Fruit fly (Drosophila melanogaster) ovary, adult (tissue): ENCODE results near the gene mamo.

Source experiments
- CG17801 ChIP-seq: fragments of 200-800 bp; optimal IDR thresholded peaks from 2 replicates; lab custom pipeline; 2019; ENCODE audit warnings: missing biosample characterization, mild to moderate bottlenecking, missing genetic modification characterization, moderate library complexity; ENCODE audit not compliant: partially characterized antibody

The mamo gene

dm6 chrX:13988861-13989260, 1.5 kb downstream of the mamo start:
- peak; percentile 98 for TF ChIP-seq CG17801 (GFP tag; lab: Kevin White, UChicago)

- TF ChIP-seq CG17801 (GFP tag; lab: Kevin White, UChicago) = peak; percentile 88
Measured at dm6 chrX:13986496-13986895, 3.8 kb downstream of the mamo start.

dm6 chrX:13983057-13983456, 7.3 kb downstream of the mamo start:
- no peak for TF ChIP-seq CG17801 (GFP tag; lab: Kevin White, UChicago)

- no peak for TF ChIP-seq CG17801 (GFP tag; lab: Kevin White, UChicago)
Measured at dm6 chrX:13980271-13980670, 10.1 kb downstream of the mamo start.

dm6 chrX:13972402-13972994, 17.8 kb downstream of the mamo start:
- peak; percentile 92 for TF ChIP-seq CG17801 (GFP tag; lab: Kevin White, UChicago)

dm6 chrX:13964822-13965221, 25.5 kb downstream of the mamo start:
- peak; percentile 65 for TF ChIP-seq CG17801 (GFP tag; lab: Kevin White, UChicago)

dm6 chrX:13954936-13955335, 35.4 kb downstream of the mamo start, which contains the start of gene CG11068:
Gene CG11068 (plus strand): TSS chrX:13955236.
- TF ChIP-seq CG17801 (GFP tag; lab: Kevin White, UChicago) = no peak

- TF ChIP-seq CG17801 (GFP tag; lab: Kevin White, UChicago) = no peak
Measured at dm6 chrX:13954286-13954685, 36.0 kb downstream of the mamo start.

dm6 chrX:13951403-13951802, 38.9 kb downstream of the mamo start:
- TF ChIP-seq CG17801 (GFP tag; lab: Kevin White, UChicago) = no peak

dm6 chrX:13948805-13949361, 41.4 kb downstream of the mamo start:
- TF ChIP-seq CG17801 (GFP tag; lab: Kevin White, UChicago) = no peak

- no peak for TF ChIP-seq CG17801 (GFP tag; lab: Kevin White, UChicago)
Measured at dm6 chrX:13948131-13948804, 42.1 kb downstream of the mamo start.

- no peak for TF ChIP-seq CG17801 (GFP tag; lab: Kevin White, UChicago)
Measured at dm6 chrX:13936203-13936602, 54.1 kb downstream of the mamo start.

dm6 chrX:13935563-13935962, 54.8 kb downstream of the mamo start:
- no peak for TF ChIP-seq CG17801 (GFP tag; lab: Kevin White, UChicago)

dm6 chrX:13934380-13934779, 55.9 kb downstream of the mamo start:
- TF ChIP-seq CG17801 (GFP tag; lab: Kevin White, UChicago) = no peak

dm6 chrX:13933802-13934201, 56.5 kb downstream of the mamo start:
- peak; percentile 53 for TF ChIP-seq CG17801 (GFP tag; lab: Kevin White, UChicago)
